Worm (Caenorhabditis elegans): ENCODE data around the gene ZC416.2.

Gene ZC416.2

ce11 chrIV:3652784-3653383, 19.5 kb downstream of the ZC416.2 start:
- TF ChIP-seq sea-1 (GFP tag; conservative IDR thresholded peaks at IDR 0.05) (no peak), ama-1 (optimal IDR thresholded peaks at IDR 0.05) (no peak), tra-4 (tag; optimal IDR thresholded peaks at IDR 0.05) (no peak), ceh-13 (GFP tag; optimal IDR thresholded peaks at IDR 0.05) (no peak), B0310.2 (tag; optimal IDR thresholded peaks at IDR 0.05) (no peak), hmg-4 (GFP tag; optimal IDR thresholded peaks at IDR 0.05) (no peak), F13C5.2 (tag; optimal IDR thresholded peaks at IDR 0.05) (no peak), ceh-36 (tag; optimal IDR thresholded peaks at IDR 0.05) (no peak), scrt-1 (GFP tag; IDR thresholded peaks at IDR 0.05) (no peak), tbx-11 (GFP tag; IDR thresholded peaks at IDR 0.05) (no peak), pes-1 (GFP tag; IDR thresholded peaks at IDR 0.05) (no peak), ets-7 (tag; optimal IDR thresholded peaks at IDR 0.05) (no peak), tbx-37 (GFP tag; conservative IDR thresholded peaks at IDR 0.05) (no peak), hmbx-1 (tag; optimal IDR thresholded peaks at IDR 0.05) (no peak), flt-1 (GFP tag; IDR thresholded peaks at IDR 0.05) (no peak)

ce11 chrIV:3653420-3653823, 20.0 kb downstream of the ZC416.2 start:
- TF ChIP-seq pes-1 (GFP tag; IDR thresholded peaks at IDR 0.05): no peak
- no peak for TF ChIP-seq flt-1 (GFP tag; IDR thresholded peaks at IDR 0.05)
- TF ChIP-seq hnd-1 (tag; optimal IDR thresholded peaks at IDR 0.05): no peak
- no peak for TF ChIP-seq ets-7 (tag; optimal IDR thresholded peaks at IDR 0.05)

DNA sequence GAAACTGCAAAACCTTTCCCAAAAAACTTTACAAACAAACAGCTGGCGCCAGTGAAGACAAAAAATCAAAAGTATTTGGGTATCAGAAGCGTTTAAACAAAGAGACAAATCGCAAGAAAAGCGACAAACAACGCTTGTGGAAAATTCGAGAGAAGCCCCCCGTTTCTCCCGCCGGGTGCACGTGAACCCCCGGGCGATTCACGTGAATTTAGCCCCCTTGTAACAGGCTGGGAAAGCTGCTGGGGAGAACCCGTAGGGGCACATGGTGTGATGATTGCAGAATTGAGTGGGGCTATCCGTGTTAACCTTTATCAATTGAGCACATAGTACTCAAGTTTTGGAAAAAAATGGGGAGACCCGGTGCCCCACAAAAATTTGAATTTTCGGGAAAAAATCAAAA, 20.8 kb downstream of the ZC416.2 start:
- peak; percentile 54 for TF ChIP-seq hmg-4 (GFP tag; optimal IDR thresholded peaks at IDR 0.05)
- TF ChIP-seq flt-1 (GFP tag; IDR thresholded peaks at IDR 0.05): no peak
- TF ChIP-seq ama-1 (optimal IDR thresholded peaks at IDR 0.05): no peak
- TF ChIP-seq F13C5.2 (tag; optimal IDR thresholded peaks at IDR 0.05): no peak

- TF ChIP-seq ama-1 (optimal IDR thresholded peaks at IDR 0.05) (no peak), B0310.2 (tag; optimal IDR thresholded peaks at IDR 0.05) (no peak), ceh-36 (tag; optimal IDR thresholded peaks at IDR 0.05) (no peak), aly-1 (tag; optimal IDR thresholded peaks at IDR 0.05) (no peak), hnd-1 (tag; optimal IDR thresholded peaks at IDR 0.05) (no peak), F13C5.2 (tag; optimal IDR thresholded peaks at IDR 0.05) (no peak), pes-1 (GFP tag; IDR thresholded peaks at IDR 0.05) (no peak), hmbx-1 (tag; optimal IDR thresholded peaks at IDR 0.05) (no peak), ceh-13 (GFP tag; optimal IDR thresholded peaks at IDR 0.05) (no peak), tra-4 (tag; optimal IDR thresholded peaks at IDR 0.05) (no peak), scrt-1 (GFP tag; IDR thresholded peaks at IDR 0.05) (no peak), tbx-37 (GFP tag; conservative IDR thresholded peaks at IDR 0.05) (no peak), hmg-4 (GFP tag; optimal IDR thresholded peaks at IDR 0.05) (no peak), ets-7 (tag; optimal IDR thresholded peaks at IDR 0.05) (no peak), tbx-11 (GFP tag; IDR thresholded peaks at IDR 0.05) (no peak), flt-1 (GFP tag; IDR thresholded peaks at IDR 0.05) (no peak), sea-1 (GFP tag; conservative IDR thresholded peaks at IDR 0.05) (no peak)
These were observed 21.4 kb downstream of the ZC416.2 start for ce11 chrIV:3654823-3655222.

- no peak for TF ChIP-seq aly-1 (tag; optimal IDR thresholded peaks at IDR 0.05)
- TF ChIP-seq sea-1 (GFP tag; conservative IDR thresholded peaks at IDR 0.05): no peak
- TF ChIP-seq flt-1 (GFP tag; IDR thresholded peaks at IDR 0.05): no peak
- no peak for TF ChIP-seq tra-4 (tag; optimal IDR thresholded peaks at IDR 0.05)
- no peak for TF ChIP-seq pes-1 (GFP tag; IDR thresholded peaks at IDR 0.05)
- TF ChIP-seq ceh-36 (tag; optimal IDR thresholded peaks at IDR 0.05): no peak
- TF ChIP-seq ets-7 (tag; optimal IDR thresholded peaks at IDR 0.05): no peak
- no peak for TF ChIP-seq ama-1 (optimal IDR thresholded peaks at IDR 0.05)
These were observed 22.5 kb downstream of the ZC416.2 start for ce11 chrIV:3655896-3656295.

- TF ChIP-seq sea-1 (GFP tag; conservative IDR thresholded peaks at IDR 0.05) (no peak), ceh-13 (GFP tag; optimal IDR thresholded peaks at IDR 0.05) (no peak), ceh-36 (tag; optimal IDR thresholded peaks at IDR 0.05) (no peak), tbx-11 (GFP tag; IDR thresholded peaks at IDR 0.05) (no peak), tra-4 (tag; optimal IDR thresholded peaks at IDR 0.05) (no peak), pes-1 (GFP tag; IDR thresholded peaks at IDR 0.05) (no peak), hmg-4 (GFP tag; optimal IDR thresholded peaks at IDR 0.05) (no peak), tbx-37 (GFP tag; conservative IDR thresholded peaks at IDR 0.05) (no peak), aly-1 (tag; optimal IDR thresholded peaks at IDR 0.05) (no peak), B0310.2 (tag; optimal IDR thresholded peaks at IDR 0.05) (no peak), ets-7 (tag; optimal IDR thresholded peaks at IDR 0.05) (no peak), flt-1 (GFP tag; IDR thresholded peaks at IDR 0.05) (no peak), F13C5.2 (tag; optimal IDR thresholded peaks at IDR 0.05) (no peak), hmbx-1 (tag; optimal IDR thresholded peaks at IDR 0.05) (no peak), hnd-1 (tag; optimal IDR thresholded peaks at IDR 0.05) (no peak)
These were observed 26.5 kb downstream of the ZC416.2 start for ce11 chrIV:3659951-3660350.

- TF ChIP-seq ceh-36 (tag; optimal IDR thresholded peaks at IDR 0.05) (no peak), ama-1 (optimal IDR thresholded peaks at IDR 0.05) (no peak), F13C5.2 (tag; optimal IDR thresholded peaks at IDR 0.05) (no peak), scrt-1 (GFP tag; IDR thresholded peaks at IDR 0.05) (no peak), ceh-13 (GFP tag; optimal IDR thresholded peaks at IDR 0.05) (no peak), tbx-37 (GFP tag; conservative IDR thresholded peaks at IDR 0.05) (no peak), ets-7 (tag; optimal IDR thresholded peaks at IDR 0.05) (no peak), hmg-4 (GFP tag; optimal IDR thresholded peaks at IDR 0.05) (no peak)
These were observed 27.8 kb downstream of the ZC416.2 start for ce11 chrIV:3661117-3661634.

DNA sequence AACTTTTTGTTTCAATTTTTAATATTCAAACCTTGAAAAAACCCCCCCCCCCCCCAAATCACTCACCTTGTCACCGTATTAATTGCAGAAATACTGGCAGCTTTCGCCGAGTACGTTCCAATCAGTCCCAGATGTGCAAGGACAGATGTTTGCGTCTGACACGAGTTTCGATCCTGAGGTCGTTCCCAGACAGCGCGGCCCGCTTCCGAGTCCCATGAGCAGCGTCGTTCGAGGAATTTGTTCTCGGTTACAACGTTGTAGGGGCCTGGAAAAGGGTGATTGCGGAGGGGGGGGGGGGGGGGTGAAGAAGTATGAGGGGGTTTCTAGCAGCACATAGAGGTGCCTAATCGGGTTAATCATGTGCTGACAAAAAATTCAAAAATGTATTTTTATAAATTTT, 29.4 kb downstream of the ZC416.2 start:
- TF ChIP-seq tra-4 (tag; optimal IDR thresholded peaks at IDR 0.05): no peak
- TF ChIP-seq scrt-1 (GFP tag; IDR thresholded peaks at IDR 0.05): no peak
- no peak for TF ChIP-seq pes-1 (GFP tag; IDR thresholded peaks at IDR 0.05)
- no peak for TF ChIP-seq hmg-4 (GFP tag; optimal IDR thresholded peaks at IDR 0.05)
- no peak for TF ChIP-seq hmbx-1 (tag; optimal IDR thresholded peaks at IDR 0.05)
- no peak for TF ChIP-seq aly-1 (tag; optimal IDR thresholded peaks at IDR 0.05)
- TF ChIP-seq F13C5.2 (tag; optimal IDR thresholded peaks at IDR 0.05): no peak
- TF ChIP-seq tbx-11 (GFP tag; IDR thresholded peaks at IDR 0.05): no peak
